Fruit fly (Drosophila melanogaster): ENCODE results near the gene tin.

tin gene

dm6 chr3R:21336797-21337244 is 42.0 kb upstream of the tin start (continued):
- TF ChIP-seq abd-A (tag; optimal IDR thresholded peaks at IDR 0.05) (no peak), hb (GFP tag; IDR thresholded peaks at IDR 0.05; ENCODE audit: partially characterized antibody) (no peak), CG3281 (GFP tag; optimal IDR thresholded peaks at IDR 0.05) (peak; percentile 9), CG1529 (GFP tag; optimal IDR thresholded peaks at IDR 0.05) (peak; percentile 51), tin (GFP tag; optimal IDR thresholded peaks at IDR 0.05) (peak; percentile 37), fd102C (GFP tag; optimal IDR thresholded peaks at IDR 0.05) (peak; percentile 12), CG17385 (GFP tag; optimal IDR thresholded peaks at IDR 0.05) (peak; percentile 53), Blimp-1 (GFP tag; optimal IDR thresholded peaks at IDR 0.05) (peak; percentile 52), org-1 (GFP tag; optimal IDR thresholded peaks at IDR 0.05) (peak; percentile 42), otp (GFP tag; IDR thresholded peaks at IDR 0.05) (peak; percentile 58; the same call in 1 of the 3 replicates), CG2202 (tag; optimal IDR thresholded peaks at IDR 0.05) (peak; percentile 77), grau (tag; optimal IDR thresholded peaks at IDR 0.05) (peak; percentile 61), CG9727 (GFP tag; optimal IDR thresholded peaks at IDR 0.05) (peak; percentile 89), CG32772 (GFP tag; IDR thresholded peaks at IDR 0.05) (0 out of 2 replicates have a peak, but pooled peaks have one; percentile 6), CG18476 (GFP tag; optimal IDR thresholded peaks at IDR 0.05) (peak; percentile 16), CoRest (tag; optimal IDR thresholded peaks at IDR 0.05) (peak; percentile 77), CG12236 (GFP tag; optimal IDR thresholded peaks at IDR 0.05) (no peak), CG14710 (tag; optimal IDR thresholded peaks at IDR 0.05) (peak; percentile 76), CG3726 (GFP tag; IDR thresholded peaks at IDR 0.05) (no peak), B-H1 (GFP tag; IDR thresholded peaks at IDR 0.05) (no peak), CG8388 (GFP tag; optimal IDR thresholded peaks at IDR 0.05) (peak; percentile 50), CG11723 (GFP tag; optimal IDR thresholded peaks at IDR 0.05) (peak; percentile 45), CG16815 (GFP tag; optimal IDR thresholded peaks at IDR 0.05) (peak; percentile 78), scrt (GFP tag; optimal IDR thresholded peaks at IDR 0.05) (peak; percentile 5), Nf-YB (GFP tag; optimal IDR thresholded peaks at IDR 0.05) (peak; percentile 32), Ets65A (GFP tag) (peak; percentile 56), Sox102F (GFP tag; optimal IDR thresholded peaks at IDR 0.05) (peak; percentile 48), CG30403 (GFP tag; optimal IDR thresholded peaks at IDR 0.05) (peak; percentile 75), NfI (GFP tag; optimal IDR thresholded peaks at IDR 0.05) (peak; percentile 25), nerfin-2 (GFP tag; IDR thresholded peaks at IDR 0.05; ENCODE audit: partially characterized antibody) (no peak), CG32767 (GFP tag; IDR thresholded peaks at IDR 0.05) (peak; percentile 28; the same call in 1 of the 2 replicates), Antp (GFP tag; optimal IDR thresholded peaks at IDR 0.05) (no peak), lilli (GFP tag; optimal IDR thresholded peaks at IDR 0.05) (peak; percentile 48), CG10267 (tag; optimal IDR thresholded peaks at IDR 0.05) (peak; percentile 55), CG1233 (GFP tag; optimal IDR thresholded peaks at IDR 0.05) (peak; percentile 31), CG1602 (GFP tag; optimal IDR thresholded peaks at IDR 0.05) (peak; percentile 61), CG10565 (GFP tag; optimal IDR thresholded peaks at IDR 0.05) (no peak), CG33557 (GFP tag; optimal IDR thresholded peaks at IDR 0.05) (peak; percentile 86), zfh1 (GFP tag; IDR thresholded peaks at IDR 0.05) (0 out of 3 replicates have a peak, but pooled peaks have one; percentile 31), chn (GFP tag; optimal IDR thresholded peaks at IDR 0.05) (peak; percentile 40), Atf3 (GFP tag; optimal IDR thresholded peaks at IDR 0.05) (peak; percentile 23), CG3838 (GFP tag; optimal IDR thresholded peaks at IDR 0.05) (peak; percentile 6), zf30C (GFP tag; optimal IDR thresholded peaks at IDR 0.05) (peak; percentile 90), BtbVII (GFP tag; optimal IDR thresholded peaks at IDR 0.05) (peak; percentile 25), CG12659 (GFP tag; optimal IDR thresholded peaks at IDR 0.05) (peak; percentile 59), CG18599 (GFP tag; optimal IDR thresholded peaks at IDR 0.05) (peak; percentile 47), gsb-n (tag; optimal IDR thresholded peaks at IDR 0.05) (peak; percentile 57), CG2129 (GFP tag; IDR thresholded peaks at IDR 0.05; ENCODE audit: partially characterized antibody) (no peak)

Data from whole organism, embryonic.